Worm (Caenorhabditis elegans) whole organism, late embryonic: ENCODE measurements around the gene pgm-3.

Source experiments
- K09A11.1 ChIP-seq: sonication (generic microtip); optimal IDR thresholded peaks from 2 replicates; lab custom pipeline; 2017; ENCODE audit warnings: antibody characterized with exemption, mild to moderate bottlenecking, missing genetic modification characterization, missing compliant biosample characterization; ENCODE audit not compliant: insufficient read depth
- ceh-19 ChIP-seq: fragments of 200-800 bp; sonication (Bioruptor generic); optimal IDR thresholded peaks from 2 replicates; lab custom pipeline; 2018; ENCODE audit warnings: mild to moderate bottlenecking, missing genetic modification characterization, missing compliant biosample characterization
- ceh-2 ChIP-seq: sonication (generic microtip); optimal IDR thresholded peaks from 2 replicates; lab custom pipeline; 2016; ENCODE audit warnings: missing genotype, missing genetic modification characterization, missing compliant biosample characterization
- ceh-31 ChIP-seq: sonication (generic microtip); optimal IDR thresholded peaks from 2 replicates; lab custom pipeline; 2016; ENCODE audit warnings: missing genetic modification characterization, missing compliant biosample characterization
- ceh-48 ChIP-seq: sonication (generic microtip); optimal IDR thresholded peaks from 2 replicates; lab custom pipeline; 2016; ENCODE audit warnings: missing genetic modification characterization, inconsistent platforms, missing compliant biosample characterization
- che-1 ChIP-seq: sonication (generic microtip); optimal IDR thresholded peaks from 2 replicates; lab custom pipeline; 2016; ENCODE audit warnings: mild to moderate bottlenecking, missing genetic modification characterization, missing compliant biosample characterization
- dmd-4 ChIP-seq: sonication (generic microtip); optimal IDR thresholded peaks from 2 replicates; lab custom pipeline; 2016; ENCODE audit warnings: borderline replicate concordance, missing genetic modification characterization, missing compliant biosample characterization
- dve-1 ChIP-seq: sonication (generic microtip); optimal IDR thresholded peaks from 2 replicates; lab custom pipeline; 2017; ENCODE audit warnings: antibody characterized with exemption, mild to moderate bottlenecking, missing genetic modification characterization, missing compliant biosample characterization
- elt-4 ChIP-seq: sonication (generic microtip); optimal IDR thresholded peaks from 2 replicates; lab custom pipeline; 2016; ENCODE audit warnings: missing genetic modification characterization, missing compliant biosample characterization
- hlh-15 ChIP-seq: sonication (generic microtip); optimal IDR thresholded peaks from 2 replicates; lab custom pipeline; 2016; ENCODE audit warnings: missing genetic modification characterization, missing compliant biosample characterization
- odd-2 ChIP-seq: sonication (generic microtip); optimal IDR thresholded peaks from 2 replicates; lab custom pipeline; 2017; ENCODE audit warnings: antibody characterized with exemption, mild to moderate bottlenecking, missing genetic modification characterization, missing compliant biosample characterization
- ttx-3 ChIP-seq: sonication (generic microtip); optimal IDR thresholded peaks from 2 replicates; lab custom pipeline; 2016; ENCODE audit warnings: missing genetic modification reagents, missing genetic modification characterization, missing compliant biosample characterization
- unc-3 ChIP-seq, 2 experiments: fragments of 200-800 bp in 1 of 2; sonication (Bioruptor generic) in 1 of 2; sonication (generic microtip) in 1 of 2; conservative IDR thresholded peaks in 1 of 2; optimal IDR thresholded peaks in 1 of 2; 2 replicates each; pipeline versions ENCODE4 v1.3.6 to Lab custom; 2016 to 2022; ENCODE audit warnings: missing compliant biosample characterization in 2 of 2, missing genetic modification characterization in 2 of 2, missing genetic modification reagents in 1 of 2
- zip-5 ChIP-seq: sonication (generic microtip); optimal IDR thresholded peaks from 2 replicates; lab custom pipeline; 2016; ENCODE audit warnings: missing genetic modification characterization, missing compliant biosample characterization

pgm-3 gene

ce11 chrIV:8764567-8764966 is 39.0 kb downstream of the pgm-3 start, which contains the start of gene cdc-50.B:
TSS of gene cdc-50.B (plus strand) at chrIV:8764867.
- TF ChIP-seq ceh-2 (tag; lab: Kevin White, UChicago), result no peak
- TF ChIP-seq unc-3 (GFP tag; conservative IDR thresholded peaks at IDR 0.05; lab: Robert Waterston, UW), result no peak
- no peak for TF ChIP-seq unc-3 (tag; optimal IDR thresholded peaks at IDR 0.05; lab: Kevin White, UChicago)

ce11 chrIV:8769539-8769938 is 44.0 kb downstream of the pgm-3 start, which contains the start of gene F20C5.5:
TSS of gene F20C5.5 (minus strand) at chrIV:8769639.
- no peak for TF ChIP-seq odd-2
- TF ChIP-seq elt-4 (tag; lab: Kevin White, UChicago), result no peak
- TF ChIP-seq ceh-48 (tag; lab: Kevin White, UChicago), result no peak
- TF ChIP-seq K09A11.1 (tag; lab: Kevin White, UChicago), result no peak
- no peak for TF ChIP-seq ceh-31 (tag; lab: Kevin White, UChicago)
- no peak for TF ChIP-seq che-1 (tag; lab: Kevin White, UChicago)
- no peak for TF ChIP-seq ceh-19

ce11 chrIV:8772800-8773256 is 47.3 kb downstream of the pgm-3 start, which contains the start of gene F20C5.6:
TSS of gene F20C5.6 (minus strand) at chrIV:8773206.
- no peak for TF ChIP-seq dmd-4 (tag; lab: Kevin White, UChicago)
- no peak for TF ChIP-seq zip-5 (tag; lab: Kevin White, UChicago)
- TF ChIP-seq ttx-3, result no peak
- TF ChIP-seq dve-1, result no peak
- TF ChIP-seq hlh-15 (tag; lab: Kevin White, UChicago), result no peak
- TF ChIP-seq, all 69 proteins: peak for 0
